ENCODE assay signal across 3 worm cellular contexts in genomic region chrIV:2133431-2133940, ce11.
TF ChIP-seq lines count a peak whose summit lies in the region.

Gene C23H5.12, plus strand, starts transcription at chrIV:2133481.

TF ChIP-seq in whole organism, L3 larva, 47 proteins besides CTCF, POLR2A, EP300 and RAD21:
- TF ChIP-seq ceh-28 (tag; optimal IDR thresholded peaks at IDR 0.05; lab: Kevin White, UChicago) (peak; percentile 52), elt-2 (tag; optimal IDR thresholded peaks at IDR 0.05; lab: Kevin White, UChicago) (no peak)

TF ChIP-seq in whole organism, L4 larva, 104 proteins besides CTCF, POLR2A, EP300 and RAD21:
- TF ChIP-seq ZK337.2 (GFP tag; IDR thresholded peaks at IDR 0.05; lab: Robert Waterston, UW) (no peak), ceh-28 (tag; optimal IDR thresholded peaks at IDR 0.05; lab: Kevin White, UChicago) (peak; percentile 82)
TF ChIP-seq in whole organism, L4 larva: peak in this region for 1.

TF ChIP-seq in whole organism, midembryonic, 9 proteins besides CTCF, POLR2A, EP300 and RAD21:
- TF ChIP-seq ztf-29 (GFP tag; IDR thresholded peaks at IDR 0.05; lab: Robert Waterston, UW), result no peak
- TF ChIP-seq klf-2 (GFP tag; conservative IDR thresholded peaks at IDR 0.05; lab: Robert Waterston, UW), result no peak
- peak; percentile 58; the same call in 1 of the 2 replicates for TF ChIP-seq T22C8.4 (GFP tag; IDR thresholded peaks at IDR 0.05; lab: Robert Waterston, UW)
- no peak for TF ChIP-seq cog-1 (tag; optimal IDR thresholded peaks at IDR 0.05; lab: Kevin White, UChicago)
- no peak for TF ChIP-seq flt-1 (GFP tag; IDR thresholded peaks at IDR 0.05; lab: Robert Waterston, UW)
- TF ChIP-seq ztf-23 (GFP tag; IDR thresholded peaks at IDR 0.05; lab: Robert Waterston, UW), result no peak
- no peak for TF ChIP-seq tab-1 (GFP tag; IDR thresholded peaks at IDR 0.05; lab: Robert Waterston, UW)
- no peak for TF ChIP-seq ref-1 (GFP tag; conservative IDR thresholded peaks at IDR 0.05; lab: Robert Waterston, UW)
- TF ChIP-seq med-1 (GFP tag; optimal IDR thresholded peaks at IDR 0.05; lab: Kevin White, UChicago; ENCODE audit: insufficient read depth), result no peak

Comparison
In these comparisons a context has a peak if more than half of its experiments do, and no peak if none do; other contexts are left out.
1. Of the 28 proteins assayed by ChIP-seq in both whole organism, L4 larva and whole organism, L3 larva: peak only in whole organism, L4 larva: none; only in whole organism, L3 larva: none; in both: ceh-28; in neither: 27.